Worm (Caenorhabditis elegans) whole organism, young adult: Measurements from ENCODE around the gene srw-67.

Experiments
- F37B4.10 ChIP-seq: fragments of 200-800 bp; sonication (Bioruptor generic); IDR thresholded peaks from 2 replicates; pipeline ENCODE4 v1.3.6; 2022; ENCODE audit warnings: missing genetic modification characterization, missing compliant biosample characterization
- Y79H2A.3 ChIP-seq: fragments of 200-800 bp; sonication (Bioruptor generic); conservative IDR thresholded peaks from 2 replicates; pipeline ENCODE4 v1.3.6; 2022; ENCODE audit warnings: missing genetic modification reagents, missing genetic modification characterization, missing compliant biosample characterization
- madf-10 ChIP-seq: sonication (generic microtip); optimal IDR thresholded peaks from 2 replicates; lab custom pipeline; 2016; ENCODE audit warnings: mild to moderate bottlenecking, missing genetic modification characterization, missing compliant biosample characterization
- nhr-120 ChIP-seq: fragments of 200-800 bp; sonication (Bioruptor generic); IDR thresholded peaks from 2 replicates; pipeline ENCODE4 v1.3.6; 2022; ENCODE audit warnings: missing genetic modification characterization, missing compliant biosample characterization
- tlf-1 ChIP-seq: fragments of 200-800 bp; sonication (Bioruptor generic); optimal IDR thresholded peaks from 2 replicates; lab custom pipeline; 2018; ENCODE audit warnings: mild to moderate bottlenecking, missing genetic modification characterization, missing compliant biosample characterization
- unc-62 ChIP-seq: fragments of 150-350 bp; optimal IDR thresholded peaks from 2 replicates; lab custom pipeline; 2014; ENCODE audit warnings: missing biosample characterization, missing genetic modification reagents, missing genetic modification characterization

- TF ChIP-seq Y79H2A.3: no peak
- TF ChIP-seq unc-62 (GFP tag; lab: Kevin White, UChicago): no peak
- no peak for TF ChIP-seq madf-10
- TF ChIP-seq tlf-1 (GFP tag; lab: Kevin White, UChicago): no peak
- TF ChIP-seq nhr-120 (GFP tag; lab: Robert Waterston, UW): no peak
- no peak for TF ChIP-seq F37B4.10 (GFP tag; lab: Robert Waterston, UW)
These were observed 47.2 kb downstream of the srw-67 start, which contains the start of gene srh-89 for ce11 chrV:7464696-7465095.
